Fruit fly (Drosophila melanogaster) whole organism, embryonic: Measurements from ENCODE around the gene InR.

Experiments used
- Bteb2 ChIP-seq: fragments of 200-800 bp; sonication (Bioruptor generic); optimal IDR thresholded peaks from 2 replicates; lab custom pipeline; 2016; ENCODE audit warnings: missing biosample characterization, missing genetic modification characterization
- CG10267 ChIP-seq: fragments of 200-800 bp; sonication (Bioruptor generic); optimal IDR thresholded peaks from 2 replicates; lab custom pipeline; 2018; ENCODE audit warnings: missing biosample characterization, mild to moderate bottlenecking, missing genetic modification characterization, moderate library complexity
- CG11247 ChIP-seq: fragments of 200-800 bp; sonication (Bioruptor generic); IDR thresholded peaks from 2 replicates; pipeline ENCODE4 v1.3.6; 2022; ENCODE audit warnings: missing biosample characterization, missing genetic modification characterization
- CG11723 ChIP-seq: fragments of 200-800 bp; sonication (Bioruptor generic); optimal IDR thresholded peaks from 2 replicates; lab custom pipeline; 2017; ENCODE audit warnings: missing biosample characterization, mild to moderate bottlenecking, missing genetic modification characterization
- CG12391 ChIP-seq: fragments of 200-800 bp; sonication (Bioruptor generic); optimal IDR thresholded peaks from 3 replicates; lab custom pipeline; 2018; ENCODE audit warnings: missing biosample characterization, mild to moderate bottlenecking, missing genetic modification characterization, moderate library complexity
- CG17328 ChIP-seq: fragments of 200-800 bp; sonication (Bioruptor generic); IDR thresholded peaks from 2 replicates; pipeline ENCODE4 v1.3.6; 2022; ENCODE audit warnings: missing biosample characterization, missing genetic modification characterization
- CG18011 ChIP-seq: fragments of 200-800 bp; sonication (Bioruptor generic); optimal IDR thresholded peaks from 2 replicates; lab custom pipeline; 2017; ENCODE audit warnings: missing biosample characterization, missing genetic modification characterization, mild to moderate bottlenecking, moderate library complexity, missing genotype
- CG2202 ChIP-seq: fragments of 200-800 bp; sonication (Bioruptor generic); optimal IDR thresholded peaks from 2 replicates; lab custom pipeline; 2018; ENCODE audit warnings: missing biosample characterization, mild to moderate bottlenecking, missing genetic modification characterization
- CG2712 ChIP-seq: fragments of 200-800 bp; optimal IDR thresholded peaks from 3 replicates; lab custom pipeline; 2019; ENCODE audit warnings: missing biosample characterization, mild to moderate bottlenecking, missing genetic modification characterization, moderate library complexity
- CG3995 ChIP-seq: fragments of 200-800 bp; sonication (Bioruptor generic); optimal IDR thresholded peaks from 3 replicates; lab custom pipeline; 2016; ENCODE audit warnings: missing biosample characterization, missing genetic modification characterization
- CG6683 ChIP-seq: fragments of 200-800 bp; sonication (Bioruptor generic); optimal IDR thresholded peaks from 2 replicates; lab custom pipeline; 2017; ENCODE audit warnings: missing biosample characterization, mild to moderate bottlenecking, missing genetic modification characterization, missing genetic modification reagents
- CG6854 ChIP-seq: fragments of 200-800 bp; sonication (Bioruptor generic); optimal IDR thresholded peaks from 3 replicates; lab custom pipeline; 2017; ENCODE audit warnings: missing biosample characterization, mild to moderate bottlenecking, missing genetic modification characterization
- CG7271 ChIP-seq: fragments of 200-800 bp; sonication (Bioruptor generic); optimal IDR thresholded peaks from 2 replicates; lab custom pipeline; 2018; ENCODE audit warnings: missing biosample characterization, mild to moderate bottlenecking, missing genetic modification characterization, moderate library complexity
- CG7745 ChIP-seq: fragments of 200-800 bp; sonication (Bioruptor generic); optimal IDR thresholded peaks from 2 replicates; lab custom pipeline; 2018; ENCODE audit warnings: missing biosample characterization, mild to moderate bottlenecking, missing genetic modification characterization, moderate library complexity
- CG7963 ChIP-seq: fragments of 200-800 bp; sonication (Bioruptor generic); IDR thresholded peaks from 3 replicates; pipeline ENCODE4 v1.3.6; 2022; ENCODE audit warnings: missing biosample characterization, missing genetic modification characterization; ENCODE audit not compliant: partially characterized antibody
- CG9215 ChIP-seq: fragments of 200-800 bp; sonication (Bioruptor generic); IDR thresholded peaks from 2 replicates; pipeline ENCODE4 v1.3.6; 2022; ENCODE audit warnings: missing biosample characterization, missing genetic modification characterization
- Doc2 ChIP-seq: fragments of 200-800 bp; sonication (Bioruptor generic); IDR thresholded peaks from 2 replicates; pipeline ENCODE4 v1.3.6; 2022; ENCODE audit warnings: missing biosample characterization, missing genetic modification characterization
- HLHmδ ChIP-seq: fragments of 200-800 bp; sonication (Bioruptor generic); optimal IDR thresholded peaks from 2 replicates; lab custom pipeline; 2018; ENCODE audit warnings: missing biosample characterization, mild to moderate bottlenecking, missing genetic modification characterization, moderate library complexity
- Hr51 ChIP-seq, 2 experiments: fragments of 200-800 bp; sonication (Bioruptor generic); optimal IDR thresholded peaks; 2 replicates in 1 of 2; 3 replicates in 1 of 2; lab custom pipeline; 2016 to 2018; ENCODE audit warnings: missing biosample characterization in 2 of 2, missing genetic modification characterization in 2 of 2, mild to moderate bottlenecking in 1 of 2, moderate library complexity in 1 of 2
- MBD-R2 ChIP-seq: fragments of 200-800 bp; sonication (Bioruptor generic); IDR thresholded peaks from 2 replicates; pipeline ENCODE4 v1.3.6; 2022; ENCODE audit warnings: missing biosample characterization, missing genetic modification characterization
- MTF-1 ChIP-seq: fragments of 200-800 bp; sonication (Bioruptor generic); optimal IDR thresholded peaks from 2 replicates; lab custom pipeline; 2018; ENCODE audit warnings: missing biosample characterization, mild to moderate bottlenecking, missing genetic modification characterization, borderline replicate concordance
- Mad ChIP-seq: fragments of 200-800 bp; sonication (Bioruptor generic); optimal IDR thresholded peaks from 2 replicates; lab custom pipeline; 2016; ENCODE audit warnings: missing biosample characterization, missing genetic modification characterization
- NFAT ChIP-seq: fragments of 200-800 bp; sonication (Bioruptor generic); IDR thresholded peaks from 2 replicates; pipeline ENCODE4 v1.3.6; 2022; ENCODE audit warnings: missing biosample characterization, missing genetic modification characterization
- Neu2 ChIP-seq: fragments of 200-800 bp; sonication (Bioruptor generic); optimal IDR thresholded peaks from 3 replicates; lab custom pipeline; 2016; ENCODE audit warnings: missing biosample characterization, missing genetic modification characterization, borderline replicate concordance
- Opbp ChIP-seq: fragments of 200-800 bp; sonication (Bioruptor generic); IDR thresholded peaks from 3 replicates; pipeline ENCODE4 v1.3.6; 2022; ENCODE audit warnings: missing biosample characterization, missing genetic modification characterization; ENCODE audit not compliant: partially characterized antibody
- Sox100B ChIP-seq: fragments of 200-800 bp; sonication (Bioruptor generic); optimal IDR thresholded peaks from 3 replicates; lab custom pipeline; 2018; ENCODE audit warnings: missing biosample characterization, mild to moderate bottlenecking, missing genetic modification characterization
- Trl ChIP-seq, 3 experiments: fragments of >200 bp in 2 of 3; fragments of 200-800 bp in 1 of 3; sonication (Bioruptor generic) in 1 of 3; optimal IDR thresholded peaks; 2 replicates in 1 of 3; 3 replicates in 2 of 3; lab custom pipeline; 2016 to 2017; ENCODE audit warnings: missing biosample characterization in 1 of 3, missing genetic modification characterization in 1 of 3
- amos ChIP-seq: fragments of 200-800 bp; sonication (Bioruptor generic); IDR thresholded peaks from 2 replicates; pipeline ENCODE4 v1.3.6; 2022; ENCODE audit warnings: missing biosample characterization, missing genetic modification characterization; ENCODE audit not compliant: partially characterized antibody
- bab2 ChIP-seq: fragments of 200-800 bp; sonication (Bioruptor generic); optimal IDR thresholded peaks from 2 replicates; lab custom pipeline; 2016; ENCODE audit warnings: missing biosample characterization, missing genetic modification characterization
- chn ChIP-seq: fragments of 200-800 bp; sonication (Bioruptor generic); optimal IDR thresholded peaks from 2 replicates; lab custom pipeline; 2016; ENCODE audit warnings: missing biosample characterization, missing genetic modification characterization
- corto ChIP-seq: fragments of 200-800 bp; sonication (Bioruptor generic); optimal IDR thresholded peaks from 2 replicates; lab custom pipeline; 2016; ENCODE audit warnings: missing biosample characterization, mild to moderate bottlenecking, missing genetic modification characterization, moderate library complexity
- da ChIP-seq: fragments of 200-800 bp; sonication (Bioruptor generic); optimal IDR thresholded peaks from 2 replicates; lab custom pipeline; 2016; ENCODE audit warnings: missing biosample characterization, missing genetic modification characterization
- dimm ChIP-seq: fragments of 200-800 bp; sonication (Bioruptor generic); IDR thresholded peaks from 2 replicates; pipeline ENCODE4 v1.3.6; 2022; ENCODE audit warnings: missing biosample characterization, missing genetic modification characterization
- dmrt11E ChIP-seq: fragments of 200-800 bp; sonication (Bioruptor generic); optimal IDR thresholded peaks from 3 replicates; lab custom pipeline; 2018; ENCODE audit warnings: missing biosample characterization, mild to moderate bottlenecking, missing genetic modification characterization, moderate library complexity
- fd96Cb ChIP-seq: fragments of 200-800 bp; sonication (Bioruptor generic); optimal IDR thresholded peaks from 2 replicates; lab custom pipeline; 2018; ENCODE audit warnings: missing biosample characterization, mild to moderate bottlenecking, missing genetic modification characterization, moderate library complexity
- grau ChIP-seq: fragments of 200-800 bp; optimal IDR thresholded peaks from 3 replicates; lab custom pipeline; 2019; ENCODE audit warnings: missing biosample characterization, mild to moderate bottlenecking, missing genetic modification characterization, moderate library complexity
- hbn ChIP-seq: fragments of 200-800 bp; sonication (Bioruptor generic); IDR thresholded peaks from 2 replicates; pipeline ENCODE4 v1.3.6; 2022; ENCODE audit warnings: missing biosample characterization, missing genetic modification characterization; ENCODE audit not compliant: partially characterized antibody
- insv ChIP-seq, 2 experiments: fragments of 200-800 bp; sonication (Bioruptor generic); optimal IDR thresholded peaks; 3 replicates each; lab custom pipeline; 2016 to 2018; ENCODE audit warnings: missing biosample characterization in 2 of 2, missing genetic modification characterization in 2 of 2
- lola ChIP-seq, 3 experiments: fragments of >200 bp in 2 of 3; fragments of 200-800 bp in 1 of 3; sonication (Bioruptor generic) in 1 of 3; optimal IDR thresholded peaks; 2 replicates each; lab custom pipeline; 2017 to 2019; ENCODE audit warnings: missing biosample characterization in 3 of 3, missing genetic modification characterization in 3 of 3, mild to moderate bottlenecking in 1 of 3, moderate library complexity in 1 of 3
- nom ChIP-seq: fragments of 200-800 bp; sonication (Bioruptor generic); optimal IDR thresholded peaks from 2 replicates; lab custom pipeline; 2017; ENCODE audit warnings: missing biosample characterization, missing genetic modification characterization, mild to moderate bottlenecking, moderate library complexity, missing genetic modification reagents
- pfk ChIP-seq: fragments of 200-800 bp; sonication (Bioruptor generic); optimal IDR thresholded peaks from 2 replicates; lab custom pipeline; 2018; ENCODE audit warnings: missing biosample characterization, mild to moderate bottlenecking, missing genetic modification characterization, moderate library complexity
- slbo ChIP-seq: fragments of 200-800 bp; sonication (Bioruptor generic); IDR thresholded peaks from 2 replicates; pipeline ENCODE4 v1.3.6; 2022; ENCODE audit warnings: missing biosample characterization, missing genetic modification characterization
- stc ChIP-seq: fragments of 200-800 bp; sonication (Bioruptor generic); IDR thresholded peaks from 2 replicates; pipeline ENCODE4 v1.3.6; 2022; ENCODE audit warnings: missing biosample characterization, missing genetic modification characterization
- sug ChIP-seq: fragments of 200-800 bp; optimal IDR thresholded peaks from 2 replicates; lab custom pipeline; 2019; ENCODE audit warnings: missing biosample characterization, mild to moderate bottlenecking, missing genetic modification characterization, moderate library complexity
- tap ChIP-seq: fragments of 200-800 bp; optimal IDR thresholded peaks from 3 replicates; lab custom pipeline; 2019; ENCODE audit warnings: missing biosample characterization, mild to moderate bottlenecking, missing genetic modification characterization, moderate library complexity
- usp ChIP-seq: fragments of >200 bp; optimal IDR thresholded peaks from 2 replicates; lab custom pipeline; 2017; ENCODE audit warnings: missing biosample characterization, missing genetic modification characterization
- zf30C ChIP-seq: fragments of 200-800 bp; sonication (Bioruptor generic); optimal IDR thresholded peaks from 3 replicates; lab custom pipeline; 2018; ENCODE audit warnings: missing biosample characterization, mild to moderate bottlenecking, missing genetic modification characterization

Gene InR

DNA sequence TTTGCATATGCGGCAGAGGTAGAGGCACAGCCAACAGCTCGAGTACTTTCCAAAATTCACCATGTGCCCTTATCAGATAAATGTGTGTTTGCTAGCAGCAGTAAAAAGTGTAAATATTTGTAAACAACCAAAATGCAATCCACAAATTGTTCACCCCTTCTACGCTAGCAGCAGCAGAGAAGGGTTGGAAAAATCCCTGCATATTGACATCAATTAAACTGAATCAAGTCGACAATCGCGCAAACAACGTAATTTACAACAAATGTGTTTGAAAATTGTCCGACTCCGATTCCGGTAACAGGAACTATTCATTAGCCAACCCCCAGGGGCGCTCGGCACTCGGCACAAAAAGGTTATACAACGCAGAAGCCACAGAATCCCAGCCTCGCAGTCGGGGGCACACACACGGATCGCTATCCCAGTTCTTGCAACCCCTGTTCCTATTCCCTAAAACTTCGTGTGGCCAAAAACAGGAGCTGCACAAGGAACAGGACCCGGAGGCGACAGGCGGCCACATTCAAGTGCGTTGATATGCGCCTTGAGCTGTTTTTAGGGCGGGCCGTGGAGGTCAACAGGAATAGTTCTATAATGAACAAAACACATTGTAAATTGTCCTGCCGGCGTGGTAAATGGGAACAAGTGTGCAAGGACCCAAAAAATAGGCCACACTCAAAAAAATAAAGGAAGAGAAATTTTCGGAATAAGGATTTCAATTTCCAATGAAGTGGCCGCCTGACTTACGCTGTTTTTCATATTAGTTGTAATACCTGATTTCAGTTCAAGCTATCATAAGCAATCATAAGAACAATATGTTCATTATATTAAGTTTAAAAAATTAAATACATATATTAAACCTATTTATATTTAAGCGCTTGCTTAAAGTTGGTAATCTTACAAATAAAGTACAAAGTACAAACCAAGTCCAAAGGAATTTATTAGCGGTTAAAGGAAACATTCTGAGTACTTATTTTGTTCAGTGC, 84.1 kb downstream of the InR start (continued):
- no peak for TF ChIP-seq tap (tag; lab: Kevin White, UChicago)
- no peak for TF ChIP-seq CG2202 (tag; lab: Kevin White, UChicago)
- TF ChIP-seq Sox100B (GFP tag; lab: Kevin White, UChicago): peak; percentile 23
- TF ChIP-seq dimm: no peak
- no peak for TF ChIP-seq chn
- TF ChIP-seq CG10267: peak; percentile 32
- peak; percentile 37 for TF ChIP-seq dmrt11E (tag; lab: Kevin White, UChicago)
- TF ChIP-seq pfk (GFP tag; lab: Kevin White, UChicago): no peak
- TF ChIP-seq lola (GFP tag; optimal IDR thresholded peaks at IDR 0.05; lab: Kevin White, UChicago): peak in 1 of 3 experiments; percentile 33
- TF ChIP-seq CG17328 (GFP tag; lab: Robert Waterston, UW): no peak
- TF ChIP-seq NFAT (GFP tag; lab: Robert Waterston, UW): no peak
- no peak for TF ChIP-seq HLHmδ (GFP tag; lab: Kevin White, UChicago)
- no peak for TF ChIP-seq MTF-1 (GFP tag; lab: Kevin White, UChicago)
- TF ChIP-seq CG11723 (GFP tag; lab: Kevin White, UChicago): no peak
- no peak for TF ChIP-seq Bteb2
- no peak for TF ChIP-seq CG6683
- TF ChIP-seq slbo: no peak
- no peak for TF ChIP-seq fd96Cb (tag; lab: Kevin White, UChicago)
- TF ChIP-seq Neu2 (GFP tag; lab: Kevin White, UChicago): no peak
- TF ChIP-seq da (GFP tag; lab: Kevin White, UChicago): no peak
- no peak for TF ChIP-seq Opbp (GFP tag; lab: Robert Waterston, UW)
- TF ChIP-seq CG6854 (GFP tag; lab: Kevin White, UChicago): no peak
- no peak for TF ChIP-seq corto
- TF ChIP-seq CG7271 (tag; lab: Kevin White, UChicago): no peak
- TF ChIP-seq CG12391 (tag; lab: Kevin White, UChicago): peak; percentile 25
- TF ChIP-seq Doc2 (GFP tag; lab: Robert Waterston, UW): no peak
- no peak for TF ChIP-seq CG7963 (GFP tag; lab: Robert Waterston, UW)
- no peak for TF ChIP-seq CG7745
- TF ChIP-seq bab2 (GFP tag; lab: Kevin White, UChicago): no peak
- no peak for TF ChIP-seq sug (tag; lab: Kevin White, UChicago)
- TF ChIP-seq CG3995: no peak
- TF ChIP-seq CG18011 (GFP tag; lab: Kevin White, UChicago): no peak
- no peak for TF ChIP-seq Mad (GFP tag; lab: Kevin White, UChicago)
- no peak for TF ChIP-seq stc (GFP tag; lab: Robert Waterston, UW)
- peak; percentile 56 for TF ChIP-seq CG2712
- no peak for TF ChIP-seq insv (GFP tag; optimal IDR thresholded peaks at IDR 0.05; lab: Kevin White, UChicago)
- TF ChIP-seq Hr51 (GFP tag; optimal IDR thresholded peaks at IDR 0.05; lab: Kevin White, UChicago): no peak
- TF ChIP-seq usp: no peak
- no peak for TF ChIP-seq nom (GFP tag; lab: Kevin White, UChicago)
- peak; percentile 51 for TF ChIP-seq zf30C (GFP tag; lab: Kevin White, UChicago)
- no peak for TF ChIP-seq CG9215 (GFP tag; lab: Robert Waterston, UW)
- no peak for TF ChIP-seq Trl (optimal IDR thresholded peaks at IDR 0.05; lab: Kevin White, UChicago)
- no peak for TF ChIP-seq Trl (GFP tag; optimal IDR thresholded peaks at IDR 0.05; lab: Kevin White, UChicago)
- TF ChIP-seq grau: no peak
- no peak for TF ChIP-seq MBD-R2 (GFP tag; lab: Robert Waterston, UW)
- TF ChIP-seq amos: no peak
- TF ChIP-seq hbn (GFP tag; lab: Robert Waterston, UW): no peak
- no peak for TF ChIP-seq CG11247 (GFP tag; lab: Robert Waterston, UW)
